Worm (Caenorhabditis elegans) whole organism, early embryonic: ENCODE measurements around the gene crn-6.

Experiments used
- F13C5.2 ChIP-seq: sonication (generic microtip); optimal IDR thresholded peaks from 2 replicates; lab custom pipeline; 2017; ENCODE audit warnings: mild to moderate bottlenecking, missing genetic modification characterization, inconsistent platforms, missing compliant biosample characterization
- aly-1 ChIP-seq: sonication (generic microtip); optimal IDR thresholded peaks from 2 replicates; lab custom pipeline; 2016; ENCODE audit warnings: missing genetic modification characterization, missing compliant biosample characterization
- ama-1 ChIP-seq: fragments of 150-350 bp; optimal IDR thresholded peaks from 2 replicates; lab custom pipeline; 2014
- ets-7 ChIP-seq: sonication (generic microtip); optimal IDR thresholded peaks from 2 replicates; lab custom pipeline; 2016; ENCODE audit warnings: missing genotype, missing genetic modification characterization, missing compliant biosample characterization
- flt-1 ChIP-seq: fragments of 200-800 bp; sonication (Bioruptor generic); IDR thresholded peaks from 2 replicates; pipeline ENCODE4 v1.3.6; 2022; ENCODE audit warnings: missing genetic modification characterization, missing compliant biosample characterization
- hmbx-1 ChIP-seq: sonication (generic microtip); optimal IDR thresholded peaks from 2 replicates; lab custom pipeline; 2016; ENCODE audit warnings: mild to moderate bottlenecking, missing genetic modification characterization, missing compliant biosample characterization
- hnd-1 ChIP-seq: sonication (generic microtip); optimal IDR thresholded peaks from 2 replicates; lab custom pipeline; 2016; ENCODE audit warnings: missing genetic modification characterization, missing compliant biosample characterization
- pes-1 ChIP-seq: fragments of 200-800 bp; sonication (Bioruptor generic); IDR thresholded peaks from 2 replicates; pipeline ENCODE4 v1.3.6; 2022; ENCODE audit warnings: missing genetic modification reagents, missing genetic modification characterization, missing compliant biosample characterization
- scrt-1 ChIP-seq: fragments of 200-800 bp; sonication (Bioruptor generic); IDR thresholded peaks from 2 replicates; pipeline ENCODE4 v1.3.6; 2022; ENCODE audit warnings: missing genetic modification characterization, missing compliant biosample characterization
- sea-1 ChIP-seq: fragments of 200-800 bp; sonication (Bioruptor generic); conservative IDR thresholded peaks from 2 replicates; pipeline ENCODE4 v1.3.6; 2022; ENCODE audit warnings: missing genetic modification characterization, missing compliant biosample characterization
- tbx-37 ChIP-seq: fragments of 200-800 bp; sonication (Bioruptor generic); conservative IDR thresholded peaks from 2 replicates; pipeline ENCODE4 v1.3.6; 2022; ENCODE audit warnings: missing genetic modification reagents, missing genetic modification characterization, missing compliant biosample characterization
- tra-4 ChIP-seq: sonication (generic microtip); optimal IDR thresholded peaks from 2 replicates; lab custom pipeline; 2017; ENCODE audit warnings: missing genetic modification characterization, missing compliant biosample characterization

- no peak for TF ChIP-seq ama-1 (lab: Kevin White, UChicago)
- TF ChIP-seq hmbx-1 (tag; lab: Kevin White, UChicago) = no peak
- no peak for TF ChIP-seq ets-7 (tag; lab: Kevin White, UChicago)
- no peak for TF ChIP-seq flt-1 (GFP tag; lab: Robert Waterston, UW)
- no peak for TF ChIP-seq aly-1 (tag; lab: Kevin White, UChicago)
- no peak for TF ChIP-seq tra-4 (tag; lab: Kevin White, UChicago)
- TF ChIP-seq hnd-1 = no peak
- TF ChIP-seq sea-1 = no peak
- TF ChIP-seq F13C5.2 (tag; lab: Kevin White, UChicago) = no peak
- no peak for TF ChIP-seq pes-1 (GFP tag; lab: Robert Waterston, UW)
- TF ChIP-seq tbx-37 (GFP tag; lab: Robert Waterston, UW) = no peak
- no peak for TF ChIP-seq scrt-1
Measured at ce11 chrIII:9361228-9361627, 5.8 kb upstream of the crn-6 start, which contains the start of gene flp-25.
